Worm (Caenorhabditis elegans) whole organism, early embryonic: ENCODE data around the gene pcca-1.
"Not testable (repeated sequence)": the region's sequence is repeated elsewhere in the genome, so short reads cannot be mapped to it uniquely, and the experiment has no call there.

Source experiments
- B0310.2 ChIP-seq: sonication (generic microtip); optimal IDR thresholded peaks from 2 replicates; lab custom pipeline; 2016; ENCODE audit warnings: mild to moderate bottlenecking, missing genetic modification characterization, missing compliant biosample characterization
- F13C5.2 ChIP-seq: sonication (generic microtip); optimal IDR thresholded peaks from 2 replicates; lab custom pipeline; 2017; ENCODE audit warnings: mild to moderate bottlenecking, missing genetic modification characterization, inconsistent platforms, missing compliant biosample characterization
- aly-1 ChIP-seq: sonication (generic microtip); optimal IDR thresholded peaks from 2 replicates; lab custom pipeline; 2016; ENCODE audit warnings: missing genetic modification characterization, missing compliant biosample characterization
- ama-1 ChIP-seq: fragments of 150-350 bp; optimal IDR thresholded peaks from 2 replicates; lab custom pipeline; 2014
- ceh-13 ChIP-seq: fragments of 200-800 bp; sonication (Bioruptor generic); optimal IDR thresholded peaks from 2 replicates; lab custom pipeline; 2018; ENCODE audit warnings: mild to moderate bottlenecking, missing genetic modification characterization, missing compliant biosample characterization
- ceh-36 ChIP-seq: sonication (generic microtip); optimal IDR thresholded peaks from 2 replicates; lab custom pipeline; 2016; ENCODE audit warnings: missing genetic modification characterization, inconsistent platforms, missing compliant biosample characterization
- ets-7 ChIP-seq: sonication (generic microtip); optimal IDR thresholded peaks from 2 replicates; lab custom pipeline; 2016; ENCODE audit warnings: missing genotype, missing genetic modification characterization, missing compliant biosample characterization
- flt-1 ChIP-seq: fragments of 200-800 bp; sonication (Bioruptor generic); IDR thresholded peaks from 2 replicates; pipeline ENCODE4 v1.3.6; 2022; ENCODE audit warnings: missing genetic modification characterization, missing compliant biosample characterization
- hmbx-1 ChIP-seq: sonication (generic microtip); optimal IDR thresholded peaks from 2 replicates; lab custom pipeline; 2016; ENCODE audit warnings: mild to moderate bottlenecking, missing genetic modification characterization, missing compliant biosample characterization
- hmg-4 ChIP-seq: fragments of 200-800 bp; sonication (Bioruptor generic); optimal IDR thresholded peaks from 2 replicates; lab custom pipeline; 2018; ENCODE audit warnings: mild to moderate bottlenecking, missing genetic modification characterization, missing compliant biosample characterization
- hnd-1 ChIP-seq: sonication (generic microtip); optimal IDR thresholded peaks from 2 replicates; lab custom pipeline; 2016; ENCODE audit warnings: missing genetic modification characterization, missing compliant biosample characterization
- pes-1 ChIP-seq: fragments of 200-800 bp; sonication (Bioruptor generic); IDR thresholded peaks from 2 replicates; pipeline ENCODE4 v1.3.6; 2022; ENCODE audit warnings: missing genetic modification reagents, missing genetic modification characterization, missing compliant biosample characterization
- scrt-1 ChIP-seq: fragments of 200-800 bp; sonication (Bioruptor generic); IDR thresholded peaks from 2 replicates; pipeline ENCODE4 v1.3.6; 2022; ENCODE audit warnings: missing genetic modification characterization, missing compliant biosample characterization
- sea-1 ChIP-seq: fragments of 200-800 bp; sonication (Bioruptor generic); conservative IDR thresholded peaks from 2 replicates; pipeline ENCODE4 v1.3.6; 2022; ENCODE audit warnings: missing genetic modification characterization, missing compliant biosample characterization
- tbx-11 ChIP-seq: fragments of 200-800 bp; sonication (Bioruptor generic); IDR thresholded peaks from 2 replicates; pipeline ENCODE4 v1.3.6; 2022; ENCODE audit warnings: missing genetic modification characterization, missing compliant biosample characterization
- tbx-37 ChIP-seq: fragments of 200-800 bp; sonication (Bioruptor generic); conservative IDR thresholded peaks from 2 replicates; pipeline ENCODE4 v1.3.6; 2022; ENCODE audit warnings: missing genetic modification reagents, missing genetic modification characterization, missing compliant biosample characterization
- tra-4 ChIP-seq: sonication (generic microtip); optimal IDR thresholded peaks from 2 replicates; lab custom pipeline; 2017; ENCODE audit warnings: missing genetic modification characterization, missing compliant biosample characterization

The pcca-1 gene

ce11 chrX:7665401-7665800 is 4.6 kb upstream of the pcca-1 start:
- TF ChIP-seq flt-1 (GFP tag; lab: Robert Waterston, UW) (no peak), B0310.2 (tag; lab: Kevin White, UChicago) (no peak), scrt-1 (GFP tag; lab: Robert Waterston, UW) (no peak), ets-7 (tag; lab: Kevin White, UChicago) (no peak), hmbx-1 (no peak), tbx-11 (no peak), ceh-36 (tag; lab: Kevin White, UChicago) (no peak), tbx-37 (GFP tag; lab: Robert Waterston, UW) (no peak), tra-4 (tag; lab: Kevin White, UChicago) (no peak), ceh-13 (GFP tag; lab: Kevin White, UChicago) (no peak), F13C5.2 (tag; lab: Kevin White, UChicago) (no peak), sea-1 (GFP tag; lab: Robert Waterston, UW) (no peak)

DNA sequence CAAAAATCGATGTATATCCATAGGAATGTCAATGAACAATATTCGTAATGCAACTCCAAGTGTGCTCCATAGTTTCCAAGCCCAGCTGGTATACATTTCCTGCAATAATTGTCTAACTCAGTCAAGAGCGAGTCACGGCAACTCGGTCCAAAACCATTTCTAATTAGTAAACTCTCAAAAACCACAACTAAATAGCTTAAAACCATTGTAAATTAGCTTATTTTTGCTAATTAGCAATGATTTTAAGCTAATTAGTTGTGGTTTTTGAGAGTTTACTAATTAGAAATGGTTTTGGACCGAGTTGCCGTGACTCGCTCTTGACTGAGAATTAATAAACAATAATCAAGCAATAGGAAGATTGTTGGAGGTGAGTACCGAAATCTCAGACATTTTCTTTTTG is 4.0 kb upstream of the pcca-1 start, which contains the start of gene dhs-29:
TSS of gene dhs-29 (minus strand) at position 101 of the 400 bp plus-strand sequence.
- TF ChIP-seq pes-1 (GFP tag; lab: Robert Waterston, UW); aly-1 (tag; lab: Kevin White, UChicago); hnd-1: not testable (repeated sequence)

- TF ChIP-seq ama-1 (no peak), tra-4 (tag; lab: Kevin White, UChicago) (no peak), tbx-11 (no peak), pes-1 (GFP tag; lab: Robert Waterston, UW) (no peak), hnd-1 (no peak), aly-1 (tag; lab: Kevin White, UChicago) (no peak)
These were observed 3.6 kb upstream of the pcca-1 start for ce11 chrX:7664419-7664818.

ce11 chrX:7662532-7662931 is 1.7 kb upstream of the pcca-1 start:
- TF ChIP-seq hnd-1 (no peak), ceh-36 (tag; lab: Kevin White, UChicago) (no peak), aly-1 (tag; lab: Kevin White, UChicago) (no peak), F13C5.2 (tag; lab: Kevin White, UChicago) (no peak)

DNA sequence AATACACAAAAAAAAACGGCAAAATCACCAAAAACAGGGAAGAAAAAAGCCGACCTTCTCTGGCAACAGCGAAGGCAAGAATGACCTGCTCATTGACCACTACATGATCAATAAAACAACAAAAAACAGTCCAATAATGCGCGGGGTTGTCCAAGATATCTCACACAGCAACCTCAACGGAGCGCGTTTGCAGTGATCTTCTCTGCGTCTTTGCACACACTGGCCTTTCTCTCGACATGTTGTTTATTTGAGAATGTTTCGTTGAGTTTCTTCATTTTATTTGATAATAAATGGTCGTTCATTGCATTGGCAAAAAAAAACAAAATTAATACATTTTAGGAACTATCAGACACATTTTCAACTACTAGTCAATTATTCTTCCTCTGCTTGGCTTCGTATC is 842 bp upstream of the pcca-1 start:
- no peak for TF ChIP-seq F13C5.2 (tag; lab: Kevin White, UChicago)
- TF ChIP-seq hmg-4: no peak
- TF ChIP-seq aly-1 (tag; lab: Kevin White, UChicago): no peak
- no peak for TF ChIP-seq hmbx-1
- TF ChIP-seq ceh-13 (GFP tag; lab: Kevin White, UChicago): no peak
- no peak for TF ChIP-seq pes-1 (GFP tag; lab: Robert Waterston, UW)
- no peak for TF ChIP-seq sea-1 (GFP tag; lab: Robert Waterston, UW)
- TF ChIP-seq tbx-37 (GFP tag; lab: Robert Waterston, UW): no peak
- TF ChIP-seq tra-4 (tag; lab: Kevin White, UChicago): no peak
- no peak for TF ChIP-seq flt-1 (GFP tag; lab: Robert Waterston, UW)
- TF ChIP-seq B0310.2 (tag; lab: Kevin White, UChicago): no peak
- no peak for TF ChIP-seq tbx-11
- no peak for TF ChIP-seq ets-7 (tag; lab: Kevin White, UChicago)
- TF ChIP-seq scrt-1 (GFP tag; lab: Robert Waterston, UW): no peak
- no peak for TF ChIP-seq hnd-1
- TF ChIP-seq ama-1: no peak

DNA sequence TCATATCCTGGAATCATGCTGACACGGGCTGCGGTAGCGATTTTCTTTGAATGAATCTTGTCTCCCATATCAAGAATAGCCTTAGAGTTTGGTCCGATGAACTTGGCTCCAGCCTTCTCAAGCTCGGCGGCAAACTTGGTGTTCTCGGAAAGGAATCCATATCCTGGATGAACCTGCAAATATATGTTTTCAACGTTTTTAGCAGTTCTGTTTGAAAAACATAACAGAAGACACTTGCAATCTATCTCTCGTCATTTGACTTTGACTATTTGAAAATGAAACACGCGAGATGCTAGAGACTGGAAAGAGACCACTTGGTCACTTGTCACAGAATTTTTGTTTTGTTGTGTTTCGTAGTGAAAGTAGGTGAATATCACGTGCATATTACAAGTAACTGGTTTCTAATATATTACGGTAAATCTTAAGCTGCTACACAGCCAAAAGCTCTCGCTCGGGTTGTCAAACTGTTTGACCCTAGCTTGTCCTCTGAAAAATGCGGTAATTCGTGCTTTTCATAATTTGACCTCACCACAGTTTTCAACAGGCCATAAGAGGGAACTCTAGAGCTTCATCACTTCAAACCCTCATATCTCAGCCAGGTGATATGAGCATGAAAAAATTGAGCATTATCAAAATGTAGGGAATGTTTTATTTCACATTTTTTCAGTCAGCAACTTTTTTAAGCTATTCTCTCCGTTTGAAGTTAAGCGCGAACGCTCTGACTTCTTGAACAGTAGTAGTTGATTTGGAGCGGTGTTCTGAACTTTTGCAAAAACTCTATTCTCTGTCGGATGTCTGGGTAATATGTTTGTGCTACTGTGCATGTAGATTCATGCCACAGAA is 974 bp downstream of the pcca-1 start:
- TF ChIP-seq aly-1 (tag; lab: Kevin White, UChicago): no peak
- no peak for TF ChIP-seq ceh-13 (GFP tag; lab: Kevin White, UChicago)
- TF ChIP-seq scrt-1 (GFP tag; lab: Robert Waterston, UW): no peak
- TF ChIP-seq hmg-4: no peak
- no peak for TF ChIP-seq ets-7 (tag; lab: Kevin White, UChicago)
- TF ChIP-seq tbx-37 (GFP tag; lab: Robert Waterston, UW): no peak
- TF ChIP-seq hmbx-1: no peak
- no peak for TF ChIP-seq hnd-1
- no peak for TF ChIP-seq ceh-36 (tag; lab: Kevin White, UChicago)
- TF ChIP-seq F13C5.2 (tag; lab: Kevin White, UChicago): no peak
- no peak for TF ChIP-seq sea-1 (GFP tag; lab: Robert Waterston, UW)
- no peak for TF ChIP-seq tbx-11
- TF ChIP-seq B0310.2 (tag; lab: Kevin White, UChicago): no peak

- no peak for TF ChIP-seq tra-4 (tag; lab: Kevin White, UChicago)
- no peak for TF ChIP-seq aly-1 (tag; lab: Kevin White, UChicago)
- TF ChIP-seq ama-1: no peak
These were observed 3.9 kb downstream of the pcca-1 start, which contains the start of gene F27D9.12 for ce11 chrX:7656875-7657274. Gene F27D9.12 (minus strand): TSS chrX:7656975.

DNA sequence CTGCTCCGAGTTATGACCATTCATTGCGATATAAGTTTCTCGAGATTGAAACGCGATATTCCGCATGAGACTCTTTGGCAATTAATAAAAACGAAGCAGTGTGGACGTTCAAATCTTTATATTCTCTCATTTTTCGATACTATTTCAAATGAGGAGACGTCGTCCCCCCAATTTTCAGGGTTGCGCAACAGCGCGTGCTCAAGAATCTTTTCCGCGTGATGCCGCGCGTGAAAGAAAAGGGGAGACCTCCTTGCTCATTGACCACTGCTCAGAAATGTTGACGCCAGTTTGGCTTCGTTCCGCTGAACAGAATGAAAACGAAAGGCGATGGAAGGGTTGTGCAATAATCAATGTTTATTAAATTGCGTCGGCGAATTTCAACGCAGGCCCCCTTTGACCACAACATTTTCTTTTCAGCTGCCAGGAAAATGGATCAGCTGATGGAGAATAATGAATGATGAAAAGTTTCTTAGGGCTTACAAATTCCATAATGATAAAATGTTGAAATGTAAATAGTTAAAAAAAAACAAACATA is 5.2 kb downstream of the pcca-1 start:
- TF ChIP-seq ceh-13 (GFP tag; lab: Kevin White, UChicago): no peak
- peak; percentile 25 for TF ChIP-seq hmg-4
- no peak for TF ChIP-seq pes-1 (GFP tag; lab: Robert Waterston, UW)
- TF ChIP-seq sea-1 (GFP tag; lab: Robert Waterston, UW): no peak
- TF ChIP-seq B0310.2 (tag; lab: Kevin White, UChicago): no peak
